Worm (Caenorhabditis elegans) whole organism, late embryonic: ENCODE data around the gene Y39E4B.13.

ENCODE experiments used
- C08G9.2 ChIP-seq: sonication (generic microtip); optimal IDR thresholded peaks from 2 replicates; lab custom pipeline; 2016; ENCODE audit warnings: mild to moderate bottlenecking, missing genetic modification characterization, moderate library complexity, missing compliant biosample characterization
- C38D4.7 ChIP-seq: fragments of 200-800 bp; sonication (Bioruptor generic); optimal IDR thresholded peaks from 2 replicates; lab custom pipeline; 2018; ENCODE audit warnings: mild to moderate bottlenecking, missing genetic modification characterization, moderate library complexity, missing compliant biosample characterization
- F13H6.1 ChIP-seq: sonication (generic microtip); optimal IDR thresholded peaks from 2 replicates; lab custom pipeline; 2016; ENCODE audit warnings: missing genetic modification characterization, missing compliant biosample characterization
- K02D7.2 ChIP-seq: sonication (generic microtip); optimal IDR thresholded peaks from 2 replicates; lab custom pipeline; 2017; ENCODE audit warnings: mild to moderate bottlenecking, missing genetic modification characterization, missing compliant biosample characterization
- T23F11.4 ChIP-seq: fragments of 200-800 bp; sonication (Bioruptor generic); optimal IDR thresholded peaks from 2 replicates; lab custom pipeline; 2018; ENCODE audit warnings: mild to moderate bottlenecking, missing genetic modification characterization, missing compliant biosample characterization
- ahr-1 ChIP-seq: sonication (generic microtip); optimal IDR thresholded peaks from 2 replicates; lab custom pipeline; 2016; ENCODE audit warnings: missing genetic modification characterization, missing compliant biosample characterization
- ama-1 ChIP-seq: fragments of 150-350 bp; optimal IDR thresholded peaks from 2 replicates; lab custom pipeline; 2014
- ceh-19 ChIP-seq: fragments of 200-800 bp; sonication (Bioruptor generic); optimal IDR thresholded peaks from 2 replicates; lab custom pipeline; 2018; ENCODE audit warnings: mild to moderate bottlenecking, missing genetic modification characterization, missing compliant biosample characterization
- ceh-2 ChIP-seq: sonication (generic microtip); optimal IDR thresholded peaks from 2 replicates; lab custom pipeline; 2016; ENCODE audit warnings: missing genotype, missing genetic modification characterization, missing compliant biosample characterization
- ceh-22 ChIP-seq: sonication (generic microtip); optimal IDR thresholded peaks from 2 replicates; lab custom pipeline; 2017; ENCODE audit warnings: missing biosample characterization, missing genetic modification characterization
- ceh-31 ChIP-seq: sonication (generic microtip); optimal IDR thresholded peaks from 2 replicates; lab custom pipeline; 2016; ENCODE audit warnings: missing genetic modification characterization, missing compliant biosample characterization
- ceh-34 ChIP-seq: sonication (generic microtip); optimal IDR thresholded peaks from 2 replicates; lab custom pipeline; 2016; ENCODE audit warnings: mild to moderate bottlenecking, missing genetic modification characterization, missing compliant biosample characterization
- ceh-45 ChIP-seq: fragments of 200-800 bp; sonication (Bioruptor generic); IDR thresholded peaks from 2 replicates; pipeline ENCODE4 v1.3.6; 2022; ENCODE audit warnings: missing genetic modification reagents, missing genetic modification characterization, missing compliant biosample characterization
- ceh-48 ChIP-seq: sonication (generic microtip); optimal IDR thresholded peaks from 2 replicates; lab custom pipeline; 2016; ENCODE audit warnings: missing genetic modification characterization, inconsistent platforms, missing compliant biosample characterization
- ceh-6 ChIP-seq: fragments of 200-800 bp; sonication (Bioruptor generic); optimal IDR thresholded peaks from 2 replicates; lab custom pipeline; 2018; ENCODE audit warnings: mild to moderate bottlenecking, missing genetic modification characterization, missing compliant biosample characterization
- che-1 ChIP-seq: sonication (generic microtip); optimal IDR thresholded peaks from 2 replicates; lab custom pipeline; 2016; ENCODE audit warnings: mild to moderate bottlenecking, missing genetic modification characterization, missing compliant biosample characterization
- dve-1 ChIP-seq: sonication (generic microtip); optimal IDR thresholded peaks from 2 replicates; lab custom pipeline; 2017; ENCODE audit warnings: antibody characterized with exemption, mild to moderate bottlenecking, missing genetic modification characterization, missing compliant biosample characterization
- elt-2 ChIP-seq: sonication (generic microtip); optimal IDR thresholded peaks from 2 replicates; lab custom pipeline; 2016; ENCODE audit warnings: missing genetic modification reagents, missing genetic modification characterization, missing compliant biosample characterization
- elt-4 ChIP-seq: sonication (generic microtip); optimal IDR thresholded peaks from 2 replicates; lab custom pipeline; 2016; ENCODE audit warnings: missing genetic modification characterization, missing compliant biosample characterization
- ets-4 ChIP-seq: sonication (generic microtip); optimal IDR thresholded peaks from 2 replicates; lab custom pipeline; 2016; ENCODE audit warnings: missing genetic modification characterization, missing compliant biosample characterization
- fkh-10 ChIP-seq: fragments of 150-350 bp; optimal IDR thresholded peaks from 2 replicates; lab custom pipeline; 2014; ENCODE audit warnings: missing biosample characterization, missing genetic modification reagents, missing genetic modification characterization
- fkh-6 ChIP-seq: sonication (generic microtip); optimal IDR thresholded peaks from 2 replicates; lab custom pipeline; 2016; ENCODE audit warnings: missing genetic modification characterization, missing compliant biosample characterization
- gmeb-2 ChIP-seq: sonication (generic microtip); optimal IDR thresholded peaks from 2 replicates; lab custom pipeline; 2016; ENCODE audit warnings: missing genetic modification characterization, inconsistent platforms, missing compliant biosample characterization
- hlh-13 ChIP-seq: fragments of 200-800 bp; sonication (Bioruptor generic); optimal IDR thresholded peaks from 2 replicates; lab custom pipeline; 2018; ENCODE audit warnings: mild to moderate bottlenecking, missing genetic modification characterization, missing compliant biosample characterization
- hlh-15 ChIP-seq: sonication (generic microtip); optimal IDR thresholded peaks from 2 replicates; lab custom pipeline; 2016; ENCODE audit warnings: missing genetic modification characterization, missing compliant biosample characterization
- hlh-30 ChIP-seq: sonication (generic microtip); optimal IDR thresholded peaks from 2 replicates; lab custom pipeline; 2017; ENCODE audit warnings: antibody characterized with exemption, missing genetic modification characterization, missing compliant biosample characterization; ENCODE audit not compliant: insufficient read depth
- hlh-6 ChIP-seq: sonication (generic microtip); optimal IDR thresholded peaks from 2 replicates; lab custom pipeline; 2016; ENCODE audit warnings: missing genotype, missing genetic modification characterization, missing compliant biosample characterization
- hlh-8 ChIP-seq: sonication (generic microtip); optimal IDR thresholded peaks from 2 replicates; lab custom pipeline; 2016; ENCODE audit warnings: missing genotype, missing genetic modification characterization, missing compliant biosample characterization
- lim-6 ChIP-seq: sonication (generic microtip); optimal IDR thresholded peaks from 2 replicates; lab custom pipeline; 2016; ENCODE audit warnings: missing genetic modification characterization, missing compliant biosample characterization
- lin-11 ChIP-seq: fragments of 200-800 bp; sonication (Bioruptor generic); optimal IDR thresholded peaks from 2 replicates; lab custom pipeline; 2018; ENCODE audit warnings: mild to moderate bottlenecking, missing genetic modification characterization, missing compliant biosample characterization
- madf-2 ChIP-seq: sonication (generic microtip); optimal IDR thresholded peaks from 2 replicates; lab custom pipeline; 2017; ENCODE audit warnings: missing genetic modification characterization, missing compliant biosample characterization
- nfya-1 ChIP-seq: sonication (generic microtip); optimal IDR thresholded peaks from 2 replicates; lab custom pipeline; 2017; ENCODE audit warnings: missing genetic modification characterization, mild to moderate bottlenecking, missing compliant biosample characterization, antibody characterized with exemption, moderate library complexity
- nhr-11 ChIP-seq: fragments of 150-350 bp; optimal IDR thresholded peaks from 2 replicates; lab custom pipeline; 2014; ENCODE audit warnings: missing biosample characterization, missing genetic modification characterization
- nhr-232 ChIP-seq: sonication (generic microtip); optimal IDR thresholded peaks from 2 replicates; lab custom pipeline; 2016; ENCODE audit warnings: missing genetic modification characterization, missing compliant biosample characterization
- odd-2 ChIP-seq: sonication (generic microtip); optimal IDR thresholded peaks from 2 replicates; lab custom pipeline; 2017; ENCODE audit warnings: antibody characterized with exemption, mild to moderate bottlenecking, missing genetic modification characterization, missing compliant biosample characterization
- pag-3 ChIP-seq: sonication (generic microtip); optimal IDR thresholded peaks from 2 replicates; lab custom pipeline; 2016; ENCODE audit warnings: missing compliant biosample characterization, missing genetic modification characterization, borderline replicate concordance
- pat-9 ChIP-seq: fragments of 200-800 bp; sonication (Bioruptor generic); optimal IDR thresholded peaks from 2 replicates; lab custom pipeline; 2018; ENCODE audit warnings: mild to moderate bottlenecking, missing genetic modification characterization, moderate library complexity, missing compliant biosample characterization
- pax-1 ChIP-seq: fragments of 150-350 bp; optimal IDR thresholded peaks from 2 replicates; lab custom pipeline; 2014; ENCODE audit warnings: missing biosample characterization, missing genetic modification characterization
- pha-4 ChIP-seq: fragments of 150-350 bp; optimal IDR thresholded peaks from 2 replicates; lab custom pipeline; 2018; ENCODE audit warnings: missing biosample characterization, missing genetic modification reagents, missing genetic modification characterization
- pqm-1 ChIP-seq: sonication (generic microtip); optimal IDR thresholded peaks from 2 replicates; lab custom pipeline; 2016; ENCODE audit warnings: missing genetic modification characterization, missing compliant biosample characterization
- pros-1 ChIP-seq: fragments of 150-350 bp; optimal IDR thresholded peaks from 2 replicates; lab custom pipeline; 2014; ENCODE audit warnings: missing biosample characterization, missing genetic modification reagents, missing genetic modification characterization
- ref-2 ChIP-seq: sonication (generic microtip); optimal IDR thresholded peaks from 2 replicates; lab custom pipeline; 2016; ENCODE audit warnings: missing genetic modification characterization, missing compliant biosample characterization
- sdc-2 ChIP-seq: sonication (generic microtip); optimal IDR thresholded peaks from 2 replicates; lab custom pipeline; 2016; ENCODE audit warnings: missing genotype, missing genetic modification characterization, missing compliant biosample characterization
- sox-2 ChIP-seq: fragments of 200-800 bp; sonication (Bioruptor generic); IDR thresholded peaks from 2 replicates; pipeline ENCODE4 v1.3.6; 2022; ENCODE audit warnings: missing genetic modification reagents, missing genetic modification characterization, missing compliant biosample characterization
- sox-4 ChIP-seq: sonication (generic microtip); optimal IDR thresholded peaks from 2 replicates; lab custom pipeline; 2017; ENCODE audit warnings: mild to moderate bottlenecking, missing genetic modification characterization, inconsistent platforms, missing compliant biosample characterization
- syd-9 ChIP-seq: sonication (generic microtip); optimal IDR thresholded peaks from 2 replicates; lab custom pipeline; 2016; ENCODE audit warnings: mild to moderate bottlenecking, missing genetic modification characterization, moderate library complexity, missing compliant biosample characterization
- tbx-7 ChIP-seq: sonication (generic microtip); optimal IDR thresholded peaks from 2 replicates; lab custom pipeline; 2016; ENCODE audit warnings: missing genotype, missing genetic modification characterization, missing compliant biosample characterization
- unc-42 ChIP-seq: sonication (generic microtip); optimal IDR thresholded peaks from 2 replicates; lab custom pipeline; 2016; ENCODE audit warnings: missing genotype, missing genetic modification characterization, missing compliant biosample characterization
- unc-55 ChIP-seq: sonication (generic microtip); optimal IDR thresholded peaks from 2 replicates; lab custom pipeline; 2017; ENCODE audit warnings: missing biosample characterization, missing genetic modification reagents, missing genetic modification characterization
- zip-5 ChIP-seq: sonication (generic microtip); optimal IDR thresholded peaks from 2 replicates; lab custom pipeline; 2016; ENCODE audit warnings: missing genetic modification characterization, missing compliant biosample characterization
- ztf-16 ChIP-seq: sonication (generic microtip); optimal IDR thresholded peaks from 2 replicates; lab custom pipeline; 2017; ENCODE audit warnings: missing genetic modification characterization, missing compliant biosample characterization

Y39E4B.13 gene

ce11 chrIII:13069416-13069815 is 21.5 kb upstream of the Y39E4B.13 start:
- TF ChIP-seq hlh-6 (tag; lab: Kevin White, UChicago) (no peak), ahr-1 (tag; lab: Kevin White, UChicago) (no peak), pha-4 (tag; lab: Kevin White, UChicago) (no peak)

ce11 chrIII:13070548-13071050 is 20.3 kb upstream of the Y39E4B.13 start, which contains the start of gene Y39E4B.6:
TSS of gene Y39E4B.6 (plus strand) at chrIII:13070756.
- TF ChIP-seq C08G9.2 (peak; percentile 71), lim-6 (peak; percentile 88), pat-9 (tag; lab: Kevin White, UChicago) (peak; percentile 82), ceh-34 (tag; lab: Kevin White, UChicago) (peak; percentile 99), unc-42 (peak; percentile 96), sdc-2 (tag; lab: Kevin White, UChicago) (peak; percentile 78), zip-5 (tag; lab: Kevin White, UChicago) (no peak), nfya-1 (tag; lab: Kevin White, UChicago) (peak; percentile 95), elt-2 (tag; lab: Kevin White, UChicago) (peak; percentile 88), pax-1 (tag; lab: Kevin White, UChicago) (peak; percentile 46), nhr-11 (tag; lab: Kevin White, UChicago) (no peak), ref-2 (peak; percentile 99), fkh-6 (no peak), lin-11 (tag; lab: Kevin White, UChicago) (peak; percentile 31), unc-55 (peak; percentile 74), ama-1 (lab: Kevin White, UChicago) (peak; percentile 87), F13H6.1 (peak; percentile 88), hlh-15 (no peak), fkh-10 (GFP tag; lab: Kevin White, UChicago) (peak; percentile 35), ceh-2 (peak; percentile 69), nhr-232 (tag; lab: Kevin White, UChicago) (no peak), ceh-22 (tag; lab: Kevin White, UChicago) (peak; percentile 9), ahr-1 (tag; lab: Kevin White, UChicago) (peak; percentile 18), dve-1 (tag; lab: Kevin White, UChicago) (peak; percentile 87), T23F11.4 (peak; percentile 91), gmeb-2 (tag; lab: Kevin White, UChicago) (peak; percentile 9), ceh-19 (GFP tag; lab: Kevin White, UChicago) (peak; percentile 83), syd-9 (tag; lab: Kevin White, UChicago) (peak; percentile 86), ztf-16 (tag; lab: Kevin White, UChicago) (peak; percentile 73), C38D4.7 (GFP tag; lab: Kevin White, UChicago) (peak; percentile 2), elt-4 (no peak), tbx-7 (tag; lab: Kevin White, UChicago) (peak; percentile 54), hlh-6 (tag; lab: Kevin White, UChicago) (peak; percentile 81), ets-4 (tag; lab: Kevin White, UChicago) (peak; percentile 88), pag-3 (tag; lab: Kevin White, UChicago) (peak; percentile 43), ceh-45 (GFP tag; lab: Robert Waterston, UW) (no peak), hlh-30 (tag; lab: Kevin White, UChicago) (peak; percentile 77), ceh-31 (tag; lab: Kevin White, UChicago) (peak; percentile 99), ceh-6 (peak; percentile 76), K02D7.2 (tag; lab: Kevin White, UChicago) (peak; percentile 97), pqm-1 (tag; lab: Kevin White, UChicago) (peak; percentile 88), odd-2 (no peak), hlh-13 (GFP tag; lab: Kevin White, UChicago) (peak; percentile 2), hlh-8 (peak; percentile 61), che-1 (tag; lab: Kevin White, UChicago) (peak; percentile 56), sox-4 (tag; lab: Kevin White, UChicago) (peak; percentile 75), pros-1 (peak; percentile 91), sox-2 (GFP tag; lab: Robert Waterston, UW) (peak; percentile 61), madf-2 (tag; lab: Kevin White, UChicago) (peak; percentile 96), ceh-48 (peak; percentile 89)
